Worm (Caenorhabditis elegans) whole organism, late embryonic: ENCODE results near the gene basl-1.

Experiments used
- C08G9.2 ChIP-seq: sonication (generic microtip); optimal IDR thresholded peaks from 2 replicates; lab custom pipeline; 2016; ENCODE audit warnings: mild to moderate bottlenecking, missing genetic modification characterization, moderate library complexity, missing compliant biosample characterization
- C38D4.7 ChIP-seq: fragments of 200-800 bp; sonication (Bioruptor generic); optimal IDR thresholded peaks from 2 replicates; lab custom pipeline; 2018; ENCODE audit warnings: mild to moderate bottlenecking, missing genetic modification characterization, moderate library complexity, missing compliant biosample characterization
- Y22D7AL.16 ChIP-seq: sonication (generic microtip); optimal IDR thresholded peaks from 2 replicates; lab custom pipeline; 2016; ENCODE audit warnings: missing genetic modification characterization, missing compliant biosample characterization
- ahr-1 ChIP-seq: sonication (generic microtip); optimal IDR thresholded peaks from 2 replicates; lab custom pipeline; 2016; ENCODE audit warnings: missing genetic modification characterization, missing compliant biosample characterization
- ceh-14 ChIP-seq: sonication (generic microtip); optimal IDR thresholded peaks from 2 replicates; lab custom pipeline; 2016; ENCODE audit warnings: missing genotype, missing genetic modification characterization, missing compliant biosample characterization
- ceh-18 ChIP-seq: sonication (generic microtip); optimal IDR thresholded peaks from 2 replicates; lab custom pipeline; 2016; ENCODE audit warnings: missing genetic modification characterization, missing compliant biosample characterization
- ceh-19 ChIP-seq: fragments of 200-800 bp; sonication (Bioruptor generic); optimal IDR thresholded peaks from 2 replicates; lab custom pipeline; 2018; ENCODE audit warnings: mild to moderate bottlenecking, missing genetic modification characterization, missing compliant biosample characterization
- ceh-22 ChIP-seq: sonication (generic microtip); optimal IDR thresholded peaks from 2 replicates; lab custom pipeline; 2017; ENCODE audit warnings: missing biosample characterization, missing genetic modification characterization
- ceh-24 ChIP-seq: sonication (generic microtip); optimal IDR thresholded peaks from 2 replicates; lab custom pipeline; 2016; ENCODE audit warnings: mild to moderate bottlenecking, missing genetic modification characterization, missing compliant biosample characterization
- ceh-30 ChIP-seq: fragments of 150-350 bp; optimal IDR thresholded peaks from 2 replicates; lab custom pipeline; 2014; ENCODE audit warnings: missing biosample characterization, missing genetic modification characterization
- ceh-34 ChIP-seq: sonication (generic microtip); optimal IDR thresholded peaks from 2 replicates; lab custom pipeline; 2016; ENCODE audit warnings: mild to moderate bottlenecking, missing genetic modification characterization, missing compliant biosample characterization
- ceh-48 ChIP-seq: sonication (generic microtip); optimal IDR thresholded peaks from 2 replicates; lab custom pipeline; 2016; ENCODE audit warnings: missing genetic modification characterization, inconsistent platforms, missing compliant biosample characterization
- ceh-9 ChIP-seq: sonication (generic microtip); optimal IDR thresholded peaks from 2 replicates; lab custom pipeline; 2016; ENCODE audit warnings: mild to moderate bottlenecking, missing genetic modification characterization, inconsistent platforms, missing compliant biosample characterization
- che-1 ChIP-seq: sonication (generic microtip); optimal IDR thresholded peaks from 2 replicates; lab custom pipeline; 2016; ENCODE audit warnings: mild to moderate bottlenecking, missing genetic modification characterization, missing compliant biosample characterization
- dmd-4 ChIP-seq: sonication (generic microtip); optimal IDR thresholded peaks from 2 replicates; lab custom pipeline; 2016; ENCODE audit warnings: borderline replicate concordance, missing genetic modification characterization, missing compliant biosample characterization
- dve-1 ChIP-seq: sonication (generic microtip); optimal IDR thresholded peaks from 2 replicates; lab custom pipeline; 2017; ENCODE audit warnings: antibody characterized with exemption, mild to moderate bottlenecking, missing genetic modification characterization, missing compliant biosample characterization
- elt-4 ChIP-seq: sonication (generic microtip); optimal IDR thresholded peaks from 2 replicates; lab custom pipeline; 2016; ENCODE audit warnings: missing genetic modification characterization, missing compliant biosample characterization
- ets-4 ChIP-seq: sonication (generic microtip); optimal IDR thresholded peaks from 2 replicates; lab custom pipeline; 2016; ENCODE audit warnings: missing genetic modification characterization, missing compliant biosample characterization
- eyg-1 ChIP-seq: sonication (generic microtip); optimal IDR thresholded peaks from 2 replicates; lab custom pipeline; 2016; ENCODE audit warnings: missing genotype, missing genetic modification characterization, missing compliant biosample characterization
- hlh-13 ChIP-seq: fragments of 200-800 bp; sonication (Bioruptor generic); optimal IDR thresholded peaks from 2 replicates; lab custom pipeline; 2018; ENCODE audit warnings: mild to moderate bottlenecking, missing genetic modification characterization, missing compliant biosample characterization
- hlh-15 ChIP-seq: sonication (generic microtip); optimal IDR thresholded peaks from 2 replicates; lab custom pipeline; 2016; ENCODE audit warnings: missing genetic modification characterization, missing compliant biosample characterization
- hlh-8 ChIP-seq: sonication (generic microtip); optimal IDR thresholded peaks from 2 replicates; lab custom pipeline; 2016; ENCODE audit warnings: missing genotype, missing genetic modification characterization, missing compliant biosample characterization
- lim-6 ChIP-seq: sonication (generic microtip); optimal IDR thresholded peaks from 2 replicates; lab custom pipeline; 2016; ENCODE audit warnings: missing genetic modification characterization, missing compliant biosample characterization
- nfya-1 ChIP-seq: sonication (generic microtip); optimal IDR thresholded peaks from 2 replicates; lab custom pipeline; 2017; ENCODE audit warnings: missing genetic modification characterization, mild to moderate bottlenecking, missing compliant biosample characterization, antibody characterized with exemption, moderate library complexity
- nhr-11 ChIP-seq: fragments of 150-350 bp; optimal IDR thresholded peaks from 2 replicates; lab custom pipeline; 2014; ENCODE audit warnings: missing biosample characterization, missing genetic modification characterization
- odd-2 ChIP-seq: sonication (generic microtip); optimal IDR thresholded peaks from 2 replicates; lab custom pipeline; 2017; ENCODE audit warnings: antibody characterized with exemption, mild to moderate bottlenecking, missing genetic modification characterization, missing compliant biosample characterization
- pha-2 ChIP-seq: sonication (generic microtip); optimal IDR thresholded peaks from 2 replicates; lab custom pipeline; 2017; ENCODE audit warnings: mild to moderate bottlenecking, missing genetic modification characterization, missing compliant biosample characterization
- pros-1 ChIP-seq: fragments of 150-350 bp; optimal IDR thresholded peaks from 2 replicates; lab custom pipeline; 2014; ENCODE audit warnings: missing biosample characterization, missing genetic modification reagents, missing genetic modification characterization
- ref-2 ChIP-seq: sonication (generic microtip); optimal IDR thresholded peaks from 2 replicates; lab custom pipeline; 2016; ENCODE audit warnings: missing genetic modification characterization, missing compliant biosample characterization
- rnt-1 ChIP-seq: sonication (generic microtip); optimal IDR thresholded peaks from 2 replicates; lab custom pipeline; 2016; ENCODE audit warnings: missing genetic modification characterization, missing compliant biosample characterization
- sdc-2 ChIP-seq: sonication (generic microtip); optimal IDR thresholded peaks from 2 replicates; lab custom pipeline; 2016; ENCODE audit warnings: missing genotype, missing genetic modification characterization, missing compliant biosample characterization
- sox-2 ChIP-seq: fragments of 200-800 bp; sonication (Bioruptor generic); IDR thresholded peaks from 2 replicates; pipeline ENCODE4 v1.3.6; 2022; ENCODE audit warnings: missing genetic modification reagents, missing genetic modification characterization, missing compliant biosample characterization
- sox-4 ChIP-seq: sonication (generic microtip); optimal IDR thresholded peaks from 2 replicates; lab custom pipeline; 2017; ENCODE audit warnings: mild to moderate bottlenecking, missing genetic modification characterization, inconsistent platforms, missing compliant biosample characterization
- syd-9 ChIP-seq: sonication (generic microtip); optimal IDR thresholded peaks from 2 replicates; lab custom pipeline; 2016; ENCODE audit warnings: mild to moderate bottlenecking, missing genetic modification characterization, moderate library complexity, missing compliant biosample characterization
- tbx-7 ChIP-seq: sonication (generic microtip); optimal IDR thresholded peaks from 2 replicates; lab custom pipeline; 2016; ENCODE audit warnings: missing genotype, missing genetic modification characterization, missing compliant biosample characterization
- unc-55 ChIP-seq: sonication (generic microtip); optimal IDR thresholded peaks from 2 replicates; lab custom pipeline; 2017; ENCODE audit warnings: missing biosample characterization, missing genetic modification reagents, missing genetic modification characterization

Gene basl-1

ce11 chrIII:5570814-5571443 lies 43.8 kb upstream of the basl-1 start:
- TF ChIP-seq sox-4 (tag; lab: Kevin White, UChicago) (no peak), ceh-22 (tag; lab: Kevin White, UChicago) (no peak), nfya-1 (no peak), ets-4 (tag; lab: Kevin White, UChicago) (no peak), C38D4.7 (GFP tag; lab: Kevin White, UChicago) (no peak), ceh-18 (tag; lab: Kevin White, UChicago) (no peak), unc-55 (GFP tag; lab: Kevin White, UChicago) (no peak), ceh-34 (tag; lab: Kevin White, UChicago) (no peak), pha-2 (tag; lab: Kevin White, UChicago) (no peak), sdc-2 (no peak), pros-1 (tag; lab: Kevin White, UChicago) (no peak), ceh-14 (tag; lab: Kevin White, UChicago) (no peak), ceh-24 (tag; lab: Kevin White, UChicago) (no peak), hlh-13 (GFP tag; lab: Kevin White, UChicago) (no peak), dmd-4 (tag; lab: Kevin White, UChicago) (no peak), dve-1 (tag; lab: Kevin White, UChicago) (no peak)

ce11 chrIII:5572806-5573205 lies 41.9 kb upstream of the basl-1 start:
- TF ChIP-seq hlh-13 (GFP tag; lab: Kevin White, UChicago) (no peak), rnt-1 (no peak), ceh-18 (tag; lab: Kevin White, UChicago) (no peak), nhr-11 (no peak), che-1 (tag; lab: Kevin White, UChicago) (no peak), ceh-24 (tag; lab: Kevin White, UChicago) (no peak), elt-4 (tag; lab: Kevin White, UChicago) (no peak), hlh-8 (tag; lab: Kevin White, UChicago) (no peak), ceh-34 (tag; lab: Kevin White, UChicago) (no peak), Y22D7AL.16 (no peak), nfya-1 (no peak), ref-2 (tag; lab: Kevin White, UChicago) (no peak), C08G9.2 (tag; lab: Kevin White, UChicago) (no peak), C38D4.7 (GFP tag; lab: Kevin White, UChicago) (no peak), tbx-7 (tag; lab: Kevin White, UChicago) (no peak)
- TF ChIP-seq, all 69 proteins: peak for 0

ce11 chrIII:5573694-5574093 lies 41.1 kb upstream of the basl-1 start, which contains the start of gene molo-1:
Gene molo-1 (plus strand): TSS chrIII:5573994.
- TF ChIP-seq hlh-15 (tag; lab: Kevin White, UChicago) (no peak), Y22D7AL.16 (no peak), ceh-30 (tag; lab: Kevin White, UChicago) (no peak)

- TF ChIP-seq odd-2 (tag; lab: Kevin White, UChicago), result no peak
- TF ChIP-seq rnt-1, result no peak
- no peak for TF ChIP-seq ceh-48 (tag; lab: Kevin White, UChicago)
- no peak for TF ChIP-seq sox-4 (tag; lab: Kevin White, UChicago)
- no peak for TF ChIP-seq ceh-9 (tag; lab: Kevin White, UChicago)
- no peak for TF ChIP-seq lim-6
- TF ChIP-seq ceh-22 (tag; lab: Kevin White, UChicago), result no peak
- no peak for TF ChIP-seq eyg-1 (tag; lab: Kevin White, UChicago)
- no peak for TF ChIP-seq ceh-19 (GFP tag; lab: Kevin White, UChicago)
- no peak for TF ChIP-seq syd-9
- no peak for TF ChIP-seq hlh-15 (tag; lab: Kevin White, UChicago)
- no peak for TF ChIP-seq ceh-18 (tag; lab: Kevin White, UChicago)
- TF ChIP-seq sox-2 (GFP tag; lab: Robert Waterston, UW), result no peak
- no peak for TF ChIP-seq sdc-2
- TF ChIP-seq ahr-1, result no peak
Observed at ce11 chrIII:5581049-5581448, 33.7 kb upstream of the basl-1 start, which contains the start of gene F56D2.5. Gene F56D2.5 (minus strand): TSS chrIII:5581419.
